Worm (Caenorhabditis elegans) whole organism, young adult: Measurements from ENCODE around the gene nmur-1.

Experiments
- F37B4.10 ChIP-seq: fragments of 200-800 bp; sonication (Bioruptor generic); IDR thresholded peaks from 2 replicates; pipeline ENCODE4 v1.3.6; 2022; ENCODE audit warnings: missing genetic modification characterization, missing compliant biosample characterization
- F49E8.2 ChIP-seq: sonication (generic microtip); optimal IDR thresholded peaks from 3 replicates; lab custom pipeline; 2017; ENCODE audit warnings: missing genetic modification characterization, mild to moderate bottlenecking, missing compliant biosample characterization, antibody characterized with exemption, moderate library complexity; ENCODE audit not compliant: insufficient read depth
- F55B11.4 ChIP-seq: sonication (generic microtip); optimal IDR thresholded peaks from 2 replicates; lab custom pipeline; 2016; ENCODE audit warnings: missing compliant biosample characterization, missing genetic modification characterization, borderline replicate concordance; ENCODE audit not compliant: insufficient read depth
- ama-1 ChIP-seq, 3 experiments: fragments of 150-350 bp in 1 of 3; sonication (generic microtip) in 2 of 3; optimal IDR thresholded peaks; 2 replicates each; lab custom pipeline; 2014 to 2018; ENCODE audit warnings: missing biosample characterization in 2 of 3, missing genetic modification characterization in 2 of 3, missing genetic modification reagents in 2 of 3
- attf-5 ChIP-seq: fragments of 200-800 bp; sonication (Bioruptor generic); optimal IDR thresholded peaks from 2 replicates; lab custom pipeline; 2018; ENCODE audit warnings: mild to moderate bottlenecking, missing genetic modification characterization, missing compliant biosample characterization
- cebp-2 ChIP-seq: fragments of 200-800 bp; sonication (Bioruptor generic); IDR thresholded peaks from 2 replicates; pipeline ENCODE4 v1.3.6; 2022; ENCODE audit warnings: missing genetic modification characterization, missing compliant biosample characterization
- ceh-27 ChIP-seq: fragments of 200-800 bp; sonication (Bioruptor generic); optimal IDR thresholded peaks from 2 replicates; lab custom pipeline; 2018; ENCODE audit warnings: mild to moderate bottlenecking, missing genetic modification characterization, moderate library complexity, missing compliant biosample characterization
- ceh-40 ChIP-seq: fragments of 200-800 bp; sonication (Bioruptor generic); IDR thresholded peaks from 2 replicates; pipeline ENCODE4 v1.3.6; 2022; ENCODE audit warnings: missing genetic modification characterization, missing compliant biosample characterization
- him-1 ChIP-seq: sonication (generic microtip); optimal IDR thresholded peaks from 2 replicates; lab custom pipeline; 2016; ENCODE audit warnings: missing genotype, missing genetic modification reagents, missing genetic modification characterization, missing compliant biosample characterization
- nhr-120 ChIP-seq: fragments of 200-800 bp; sonication (Bioruptor generic); IDR thresholded peaks from 2 replicates; pipeline ENCODE4 v1.3.6; 2022; ENCODE audit warnings: missing genetic modification characterization, missing compliant biosample characterization
- pha-4 ChIP-seq: fragments of 150-350 bp; sonication (generic microtip); optimal IDR thresholded peaks from 2 replicates; lab custom pipeline; 2014; ENCODE audit warnings: missing biosample characterization, missing genetic modification reagents, missing genetic modification characterization
- somi-1 ChIP-seq: fragments of 200-800 bp; sonication (Bioruptor generic); optimal IDR thresholded peaks from 2 replicates; lab custom pipeline; 2018; ENCODE audit warnings: mild to moderate bottlenecking, missing genetic modification characterization, missing compliant biosample characterization
- unc-130 ChIP-seq: sonication (generic microtip); optimal IDR thresholded peaks from 2 replicates; lab custom pipeline; 2016; ENCODE audit warnings: missing genetic modification reagents, missing genetic modification characterization, missing compliant biosample characterization
- ztf-25 ChIP-seq: fragments of 200-800 bp; sonication (Bioruptor generic); IDR thresholded peaks from 2 replicates; pipeline ENCODE4 v1.3.6; 2022; ENCODE audit warnings: missing genetic modification reagents, missing genetic modification characterization, missing compliant biosample characterization

- TF ChIP-seq ceh-27 (GFP tag; lab: Kevin White, UChicago), result no peak
- TF ChIP-seq somi-1 (GFP tag; lab: Kevin White, UChicago), result no peak
- no peak for TF ChIP-seq ama-1 (optimal IDR thresholded peaks at IDR 0.05; lab: Kevin White, UChicago)
- no peak for TF ChIP-seq ama-1 (GFP tag; optimal IDR thresholded peaks at IDR 0.05; lab: Kevin White, UChicago)
- TF ChIP-seq pha-4 (tag; lab: Kevin White, UChicago), result no peak
- TF ChIP-seq cebp-2, result no peak
- TF ChIP-seq unc-130 (GFP tag; lab: Kevin White, UChicago), result no peak
- no peak for TF ChIP-seq F55B11.4
- TF ChIP-seq F49E8.2, result no peak
- no peak for TF ChIP-seq him-1 (tag; lab: Kevin White, UChicago)
- TF ChIP-seq nhr-120 (GFP tag; lab: Robert Waterston, UW), result no peak
- TF ChIP-seq F37B4.10 (GFP tag; lab: Robert Waterston, UW), result no peak
- TF ChIP-seq attf-5 (GFP tag; lab: Kevin White, UChicago), result no peak
- TF ChIP-seq ztf-25 (GFP tag; lab: Robert Waterston, UW), result no peak
- no peak for TF ChIP-seq ceh-40
Observed at ce11 chrX:9034310-9034709, 53.5 kb downstream of the nmur-1 start, which contains the start of gene nep-22.
